Worm (Caenorhabditis elegans) whole organism, early embryonic: ENCODE data around the gene F15B9.10.

Experiments used
- B0310.2 ChIP-seq: sonication (generic microtip); optimal IDR thresholded peaks from 2 replicates; lab custom pipeline; 2016; ENCODE audit warnings: mild to moderate bottlenecking, missing genetic modification characterization, missing compliant biosample characterization
- F13C5.2 ChIP-seq: sonication (generic microtip); optimal IDR thresholded peaks from 2 replicates; lab custom pipeline; 2017; ENCODE audit warnings: mild to moderate bottlenecking, missing genetic modification characterization, inconsistent platforms, missing compliant biosample characterization
- aly-1 ChIP-seq: sonication (generic microtip); optimal IDR thresholded peaks from 2 replicates; lab custom pipeline; 2016; ENCODE audit warnings: missing genetic modification characterization, missing compliant biosample characterization
- ama-1 ChIP-seq: fragments of 150-350 bp; optimal IDR thresholded peaks from 2 replicates; lab custom pipeline; 2014
- ceh-13 ChIP-seq: fragments of 200-800 bp; sonication (Bioruptor generic); optimal IDR thresholded peaks from 2 replicates; lab custom pipeline; 2018; ENCODE audit warnings: mild to moderate bottlenecking, missing genetic modification characterization, missing compliant biosample characterization
- ceh-36 ChIP-seq: sonication (generic microtip); optimal IDR thresholded peaks from 2 replicates; lab custom pipeline; 2016; ENCODE audit warnings: missing genetic modification characterization, inconsistent platforms, missing compliant biosample characterization
- ets-7 ChIP-seq: sonication (generic microtip); optimal IDR thresholded peaks from 2 replicates; lab custom pipeline; 2016; ENCODE audit warnings: missing genotype, missing genetic modification characterization, missing compliant biosample characterization
- flt-1 ChIP-seq: fragments of 200-800 bp; sonication (Bioruptor generic); IDR thresholded peaks from 2 replicates; pipeline ENCODE4 v1.3.6; 2022; ENCODE audit warnings: missing genetic modification characterization, missing compliant biosample characterization
- hmbx-1 ChIP-seq: sonication (generic microtip); optimal IDR thresholded peaks from 2 replicates; lab custom pipeline; 2016; ENCODE audit warnings: mild to moderate bottlenecking, missing genetic modification characterization, missing compliant biosample characterization
- hmg-4 ChIP-seq: fragments of 200-800 bp; sonication (Bioruptor generic); optimal IDR thresholded peaks from 2 replicates; lab custom pipeline; 2018; ENCODE audit warnings: mild to moderate bottlenecking, missing genetic modification characterization, missing compliant biosample characterization
- hnd-1 ChIP-seq: sonication (generic microtip); optimal IDR thresholded peaks from 2 replicates; lab custom pipeline; 2016; ENCODE audit warnings: missing genetic modification characterization, missing compliant biosample characterization
- pes-1 ChIP-seq: fragments of 200-800 bp; sonication (Bioruptor generic); IDR thresholded peaks from 2 replicates; pipeline ENCODE4 v1.3.6; 2022; ENCODE audit warnings: missing genetic modification reagents, missing genetic modification characterization, missing compliant biosample characterization
- scrt-1 ChIP-seq: fragments of 200-800 bp; sonication (Bioruptor generic); IDR thresholded peaks from 2 replicates; pipeline ENCODE4 v1.3.6; 2022; ENCODE audit warnings: missing genetic modification characterization, missing compliant biosample characterization
- sea-1 ChIP-seq: fragments of 200-800 bp; sonication (Bioruptor generic); conservative IDR thresholded peaks from 2 replicates; pipeline ENCODE4 v1.3.6; 2022; ENCODE audit warnings: missing genetic modification characterization, missing compliant biosample characterization
- tbx-11 ChIP-seq: fragments of 200-800 bp; sonication (Bioruptor generic); IDR thresholded peaks from 2 replicates; pipeline ENCODE4 v1.3.6; 2022; ENCODE audit warnings: missing genetic modification characterization, missing compliant biosample characterization
- tbx-37 ChIP-seq: fragments of 200-800 bp; sonication (Bioruptor generic); conservative IDR thresholded peaks from 2 replicates; pipeline ENCODE4 v1.3.6; 2022; ENCODE audit warnings: missing genetic modification reagents, missing genetic modification characterization, missing compliant biosample characterization
- tra-4 ChIP-seq: sonication (generic microtip); optimal IDR thresholded peaks from 2 replicates; lab custom pipeline; 2017; ENCODE audit warnings: missing genetic modification characterization, missing compliant biosample characterization

The F15B9.10 gene

ce11 chrV:13026631-13027299 is 18.0 kb upstream of the F15B9.10 start:
- TF ChIP-seq tra-4 (tag; lab: Kevin White, UChicago) = no peak
- no peak for TF ChIP-seq hmbx-1 (tag; lab: Kevin White, UChicago)
- no peak for TF ChIP-seq hnd-1 (tag; lab: Kevin White, UChicago)
- no peak for TF ChIP-seq ceh-36 (tag; lab: Kevin White, UChicago)
- no peak for TF ChIP-seq aly-1 (tag; lab: Kevin White, UChicago)
- no peak for TF ChIP-seq hmg-4 (GFP tag; lab: Kevin White, UChicago)
- no peak for TF ChIP-seq ceh-13 (GFP tag; lab: Kevin White, UChicago)
- no peak for TF ChIP-seq ets-7 (tag; lab: Kevin White, UChicago)
- no peak for TF ChIP-seq sea-1 (GFP tag; lab: Robert Waterston, UW)
- TF ChIP-seq flt-1 (GFP tag; lab: Robert Waterston, UW) = no peak
- no peak for TF ChIP-seq F13C5.2 (tag; lab: Kevin White, UChicago)
- TF ChIP-seq scrt-1 (GFP tag; lab: Robert Waterston, UW) = no peak
- TF ChIP-seq ama-1 (lab: Kevin White, UChicago) = no peak
- no peak for TF ChIP-seq tbx-11 (GFP tag; lab: Robert Waterston, UW)
- TF ChIP-seq tbx-37 (GFP tag; lab: Robert Waterston, UW) = no peak
- TF ChIP-seq B0310.2 (tag; lab: Kevin White, UChicago) = no peak
- TF ChIP-seq pes-1 (GFP tag; lab: Robert Waterston, UW) = no peak

DNA sequence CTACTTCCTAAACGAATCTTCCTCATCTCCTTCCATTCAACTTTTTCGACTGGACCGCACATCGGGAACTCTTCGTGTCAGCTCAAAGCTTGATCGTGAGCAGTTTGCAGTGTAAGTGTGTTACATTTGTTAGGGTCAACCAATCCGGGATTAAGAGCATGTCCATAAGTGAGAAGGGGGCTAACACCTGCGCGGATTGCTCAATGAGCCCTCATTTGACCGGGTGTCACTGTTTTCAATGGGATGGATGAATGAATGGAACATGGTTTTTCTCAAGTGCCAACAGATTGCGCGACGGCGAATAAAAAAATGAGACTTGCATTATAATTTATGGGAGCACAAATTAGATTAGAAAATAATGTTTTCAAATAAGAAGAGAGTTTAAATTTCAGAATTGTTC is 16.6 kb upstream of the F15B9.10 start:
- TF ChIP-seq F13C5.2 (tag; lab: Kevin White, UChicago) (no peak), aly-1 (tag; lab: Kevin White, UChicago) (no peak), ets-7 (tag; lab: Kevin White, UChicago) (no peak), sea-1 (GFP tag; lab: Robert Waterston, UW) (no peak), hmbx-1 (tag; lab: Kevin White, UChicago) (no peak), scrt-1 (GFP tag; lab: Robert Waterston, UW) (no peak), tra-4 (tag; lab: Kevin White, UChicago) (no peak), tbx-37 (GFP tag; lab: Robert Waterston, UW) (no peak), hmg-4 (GFP tag; lab: Kevin White, UChicago) (no peak), B0310.2 (tag; lab: Kevin White, UChicago) (no peak), pes-1 (GFP tag; lab: Robert Waterston, UW) (no peak), ceh-13 (GFP tag; lab: Kevin White, UChicago) (no peak), ceh-36 (tag; lab: Kevin White, UChicago) (no peak), hnd-1 (tag; lab: Kevin White, UChicago) (no peak), tbx-11 (GFP tag; lab: Robert Waterston, UW) (no peak), ama-1 (lab: Kevin White, UChicago) (no peak), flt-1 (GFP tag; lab: Robert Waterston, UW) (no peak)

- TF ChIP-seq flt-1 (GFP tag; lab: Robert Waterston, UW) = no peak
- TF ChIP-seq hmg-4 (GFP tag; lab: Kevin White, UChicago) = no peak
- no peak for TF ChIP-seq ama-1 (lab: Kevin White, UChicago)
- no peak for TF ChIP-seq tra-4 (tag; lab: Kevin White, UChicago)
- no peak for TF ChIP-seq F13C5.2 (tag; lab: Kevin White, UChicago)
- TF ChIP-seq scrt-1 (GFP tag; lab: Robert Waterston, UW) = no peak
- no peak for TF ChIP-seq aly-1 (tag; lab: Kevin White, UChicago)
- no peak for TF ChIP-seq B0310.2 (tag; lab: Kevin White, UChicago)
- no peak for TF ChIP-seq hnd-1 (tag; lab: Kevin White, UChicago)
- TF ChIP-seq pes-1 (GFP tag; lab: Robert Waterston, UW) = no peak
- TF ChIP-seq sea-1 (GFP tag; lab: Robert Waterston, UW) = no peak
Observed at ce11 chrV:13024499-13024898, 15.8 kb upstream of the F15B9.10 start.

DNA sequence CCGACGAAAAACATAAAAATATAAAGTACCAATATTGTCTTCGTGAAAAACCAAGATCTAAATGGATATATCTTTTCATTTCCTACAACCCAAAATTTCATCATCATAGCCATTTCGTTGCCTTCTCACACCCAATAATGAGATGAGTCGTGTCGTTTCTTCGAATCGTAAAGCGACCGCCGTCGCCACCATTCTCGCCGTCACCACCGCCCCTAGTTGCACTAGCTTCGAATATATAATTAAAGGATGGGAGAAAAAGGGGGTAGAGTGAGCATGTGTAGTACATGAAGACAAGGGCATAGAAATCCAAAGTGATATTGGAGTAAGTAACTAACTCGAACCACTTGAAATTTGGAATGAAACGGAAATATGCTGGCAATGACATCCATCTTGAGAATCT is 13.5 kb upstream of the F15B9.10 start:
- TF ChIP-seq hnd-1 (tag; lab: Kevin White, UChicago) (no peak), B0310.2 (tag; lab: Kevin White, UChicago) (no peak), aly-1 (tag; lab: Kevin White, UChicago) (no peak), hmg-4 (GFP tag; lab: Kevin White, UChicago) (no peak), hmbx-1 (tag; lab: Kevin White, UChicago) (no peak), tbx-11 (GFP tag; lab: Robert Waterston, UW) (no peak), ama-1 (lab: Kevin White, UChicago) (no peak), pes-1 (GFP tag; lab: Robert Waterston, UW) (no peak), scrt-1 (GFP tag; lab: Robert Waterston, UW) (no peak), ceh-36 (tag; lab: Kevin White, UChicago) (no peak), ceh-13 (GFP tag; lab: Kevin White, UChicago) (no peak), ets-7 (tag; lab: Kevin White, UChicago) (no peak), F13C5.2 (tag; lab: Kevin White, UChicago) (no peak), tbx-37 (GFP tag; lab: Robert Waterston, UW) (no peak), flt-1 (GFP tag; lab: Robert Waterston, UW) (no peak), sea-1 (GFP tag; lab: Robert Waterston, UW) (no peak), tra-4 (tag; lab: Kevin White, UChicago) (no peak)

DNA sequence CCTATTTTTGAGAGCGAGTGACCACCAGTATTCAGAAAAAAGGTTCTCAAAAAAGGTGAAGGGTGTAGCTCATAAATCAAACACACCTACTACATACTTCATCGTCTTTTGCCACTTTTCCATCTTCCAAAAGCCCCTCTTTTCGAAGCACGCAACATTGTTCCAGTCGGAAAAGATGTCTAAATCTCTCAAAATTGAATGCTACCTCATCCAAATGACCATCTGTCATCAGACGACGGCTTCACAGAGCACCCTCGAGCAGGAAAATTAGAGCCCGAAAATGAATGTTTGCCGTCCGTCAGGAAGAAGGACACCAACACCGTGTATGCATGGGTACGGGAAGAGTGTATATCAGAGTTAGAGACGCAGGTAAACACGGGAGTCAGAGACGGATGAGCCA is 12.8 kb upstream of the F15B9.10 start:
- no peak for TF ChIP-seq flt-1 (GFP tag; lab: Robert Waterston, UW)
- TF ChIP-seq sea-1 (GFP tag; lab: Robert Waterston, UW) = no peak
- TF ChIP-seq F13C5.2 (tag; lab: Kevin White, UChicago) = no peak
- no peak for TF ChIP-seq hnd-1 (tag; lab: Kevin White, UChicago)
- TF ChIP-seq tbx-37 (GFP tag; lab: Robert Waterston, UW) = no peak
- TF ChIP-seq scrt-1 (GFP tag; lab: Robert Waterston, UW) = no peak
- no peak for TF ChIP-seq hmbx-1 (tag; lab: Kevin White, UChicago)
- TF ChIP-seq tra-4 (tag; lab: Kevin White, UChicago) = no peak
- no peak for TF ChIP-seq ceh-13 (GFP tag; lab: Kevin White, UChicago)
- no peak for TF ChIP-seq tbx-11 (GFP tag; lab: Robert Waterston, UW)
- TF ChIP-seq ceh-36 (tag; lab: Kevin White, UChicago) = no peak
- TF ChIP-seq ets-7 (tag; lab: Kevin White, UChicago) = no peak
- no peak for TF ChIP-seq B0310.2 (tag; lab: Kevin White, UChicago)
- no peak for TF ChIP-seq pes-1 (GFP tag; lab: Robert Waterston, UW)
- no peak for TF ChIP-seq hmg-4 (GFP tag; lab: Kevin White, UChicago)
- TF ChIP-seq ama-1 (lab: Kevin White, UChicago) = no peak
- no peak for TF ChIP-seq aly-1 (tag; lab: Kevin White, UChicago)
